Fruit fly (Drosophila melanogaster) whole organism, embryonic: ENCODE data around the gene LManV.

Experiments used
- ATbp ChIP-seq: fragments of 200-800 bp; sonication (Bioruptor generic); optimal IDR thresholded peaks from 2 replicates; lab custom pipeline; 2017; ENCODE audit warnings: missing biosample characterization, mild to moderate bottlenecking, missing genetic modification characterization, missing genetic modification reagents
- Ada2b ChIP-seq: fragments of 200-800 bp; sonication (Bioruptor generic); IDR thresholded peaks from 2 replicates; pipeline ENCODE4 v1.3.6; 2022; ENCODE audit warnings: missing biosample characterization, missing genetic modification characterization
- Aef1 ChIP-seq: fragments of 200-800 bp; sonication (Bioruptor generic); IDR thresholded peaks from 3 replicates; pipeline ENCODE4 v1.3.6; 2022; ENCODE audit warnings: missing biosample characterization, missing genetic modification characterization
- Atf-2 ChIP-seq: fragments of 200-800 bp; sonication (Bioruptor generic); optimal IDR thresholded peaks from 2 replicates; lab custom pipeline; 2016; ENCODE audit warnings: missing biosample characterization, missing genetic modification characterization
- Bteb2 ChIP-seq: fragments of 200-800 bp; sonication (Bioruptor generic); optimal IDR thresholded peaks from 2 replicates; lab custom pipeline; 2016; ENCODE audit warnings: missing biosample characterization, missing genetic modification characterization
- CG10147 ChIP-seq: fragments of 200-800 bp; sonication (Bioruptor generic); optimal IDR thresholded peaks from 2 replicates; lab custom pipeline; 2019; ENCODE audit warnings: missing biosample characterization, mild to moderate bottlenecking, missing genetic modification characterization, moderate library complexity
- CG11247 ChIP-seq: fragments of 200-800 bp; sonication (Bioruptor generic); IDR thresholded peaks from 2 replicates; pipeline ENCODE4 v1.3.6; 2022; ENCODE audit warnings: missing biosample characterization, missing genetic modification characterization
- CG12299 ChIP-seq: fragments of 200-800 bp; sonication (Bioruptor generic); optimal IDR thresholded peaks from 2 replicates; lab custom pipeline; 2018; ENCODE audit warnings: missing biosample characterization, mild to moderate bottlenecking, missing genetic modification characterization
- CG15269 ChIP-seq: fragments of 200-800 bp; sonication (Bioruptor generic); optimal IDR thresholded peaks from 2 replicates; lab custom pipeline; 2018; ENCODE audit warnings: missing biosample characterization, mild to moderate bottlenecking, missing genetic modification characterization, moderate library complexity
- CG1647 ChIP-seq: fragments of 200-800 bp; sonication (Bioruptor generic); optimal IDR thresholded peaks from 3 replicates; lab custom pipeline; 2016; ENCODE audit warnings: missing biosample characterization, missing genetic modification characterization
- CG17829 ChIP-seq: fragments of 200-800 bp; optimal IDR thresholded peaks from 2 replicates; lab custom pipeline; 2019; ENCODE audit warnings: missing biosample characterization, mild to moderate bottlenecking, missing genetic modification characterization, moderate library complexity
- CG18599 ChIP-seq: fragments of 200-800 bp; sonication (Bioruptor generic); optimal IDR thresholded peaks from 3 replicates; lab custom pipeline; 2017; ENCODE audit warnings: missing biosample characterization, missing genetic modification characterization, mild to moderate bottlenecking, moderate library complexity, missing genetic modification reagents
- CG18764 ChIP-seq: fragments of 200-800 bp; sonication (Bioruptor generic); optimal IDR thresholded peaks from 3 replicates; lab custom pipeline; 2016; ENCODE audit warnings: missing biosample characterization, missing genetic modification characterization
- CG2199 ChIP-seq: fragments of 200-800 bp; sonication (Bioruptor generic); IDR thresholded peaks from 3 replicates; pipeline ENCODE4 v1.3.6; 2022; ENCODE audit warnings: missing biosample characterization, missing genetic modification characterization
- CG2712 ChIP-seq: fragments of 200-800 bp; optimal IDR thresholded peaks from 3 replicates; lab custom pipeline; 2019; ENCODE audit warnings: missing biosample characterization, mild to moderate bottlenecking, missing genetic modification characterization, moderate library complexity
- CG2875 ChIP-seq: fragments of 200-800 bp; sonication (Bioruptor generic); optimal IDR thresholded peaks from 2 replicates; lab custom pipeline; 2017; ENCODE audit warnings: missing biosample characterization, mild to moderate bottlenecking, missing genetic modification characterization, missing genetic modification reagents
- CG4328 ChIP-seq: fragments of 200-800 bp; sonication (Bioruptor generic); optimal IDR thresholded peaks from 3 replicates; lab custom pipeline; 2017; ENCODE audit warnings: missing biosample characterization, missing genetic modification reagents, missing genetic modification characterization
- CG4424 ChIP-seq: fragments of 200-800 bp; sonication (Bioruptor generic); optimal IDR thresholded peaks from 3 replicates; lab custom pipeline; 2016; ENCODE audit warnings: missing biosample characterization, missing genetic modification characterization
- CG4820 ChIP-seq: fragments of 200-800 bp; sonication (Bioruptor generic); optimal IDR thresholded peaks from 3 replicates; lab custom pipeline; 2016; ENCODE audit warnings: missing biosample characterization, missing genetic modification characterization
- CG6765 ChIP-seq: fragments of 200-800 bp; sonication (Bioruptor generic); optimal IDR thresholded peaks from 3 replicates; lab custom pipeline; 2017; ENCODE audit warnings: missing biosample characterization, mild to moderate bottlenecking, missing genetic modification characterization
- CG8765 ChIP-seq: fragments of 200-800 bp; sonication (Bioruptor generic); IDR thresholded peaks from 2 replicates; pipeline ENCODE4 v1.3.6; 2022; ENCODE audit warnings: missing biosample characterization, missing genetic modification characterization
- CG9215 ChIP-seq: fragments of 200-800 bp; sonication (Bioruptor generic); IDR thresholded peaks from 2 replicates; pipeline ENCODE4 v1.3.6; 2022; ENCODE audit warnings: missing biosample characterization, missing genetic modification characterization
- Camta ChIP-seq: fragments of 200-800 bp; sonication (Bioruptor generic); optimal IDR thresholded peaks from 2 replicates; lab custom pipeline; 2016; ENCODE audit warnings: missing biosample characterization, missing genetic modification characterization
- Fer3 ChIP-seq: fragments of 200-800 bp; sonication (Bioruptor generic); optimal IDR thresholded peaks from 2 replicates; lab custom pipeline; 2018; ENCODE audit warnings: missing biosample characterization, mild to moderate bottlenecking, missing genetic modification characterization, moderate library complexity
- Hand ChIP-seq: fragments of 200-800 bp; sonication (Bioruptor generic); optimal IDR thresholded peaks from 2 replicates; lab custom pipeline; 2017; ENCODE audit warnings: mild to moderate bottlenecking, missing biosample characterization, missing genetic modification reagents, missing genetic modification characterization
- Hmr ChIP-seq: fragments of 200-800 bp; sonication (Bioruptor generic); optimal IDR thresholded peaks from 3 replicates; lab custom pipeline; 2017; ENCODE audit warnings: mild to moderate bottlenecking, missing biosample characterization, missing genetic modification reagents, missing genetic modification characterization
- Mrtf ChIP-seq: fragments of 200-800 bp; sonication (Bioruptor generic); IDR thresholded peaks from 3 replicates; pipeline ENCODE4 v1.3.6; 2022; ENCODE audit warnings: missing biosample characterization, missing genetic modification characterization
- Myb ChIP-seq: fragments of 200-800 bp; sonication (Bioruptor generic); optimal IDR thresholded peaks from 2 replicates; lab custom pipeline; 2016; ENCODE audit warnings: missing biosample characterization, missing genetic modification characterization
- NC2β ChIP-seq: fragments of 200-800 bp; sonication (Bioruptor generic); optimal IDR thresholded peaks from 2 replicates; lab custom pipeline; 2016; ENCODE audit warnings: missing biosample characterization, missing genetic modification characterization
- Nf-YC ChIP-seq: fragments of 200-800 bp; optimal IDR thresholded peaks from 3 replicates; lab custom pipeline; 2019; ENCODE audit warnings: missing biosample characterization, mild to moderate bottlenecking, missing genetic modification characterization, moderate library complexity
- Oli ChIP-seq: fragments of 200-800 bp; sonication (Bioruptor generic); optimal IDR thresholded peaks from 2 replicates; lab custom pipeline; 2018; ENCODE audit warnings: missing biosample characterization, mild to moderate bottlenecking, missing genetic modification characterization, moderate library complexity
- Side ChIP-seq: fragments of 200-800 bp; sonication (Bioruptor generic); optimal IDR thresholded peaks from 2 replicates; lab custom pipeline; 2016; ENCODE audit warnings: missing biosample characterization, missing genetic modification characterization
- Usf ChIP-seq: fragments of 200-800 bp; sonication (Bioruptor generic); optimal IDR thresholded peaks from 2 replicates; lab custom pipeline; 2017; ENCODE audit warnings: missing genotype, missing biosample characterization, missing genetic modification characterization
- bbx ChIP-seq: fragments of 200-800 bp; sonication (Bioruptor generic); IDR thresholded peaks from 2 replicates; pipeline ENCODE4 v1.3.6; 2022; ENCODE audit warnings: missing biosample characterization, missing genetic modification characterization; ENCODE audit not compliant: partially characterized antibody
- cato ChIP-seq: fragments of 200-800 bp; sonication (Bioruptor generic); optimal IDR thresholded peaks from 2 replicates; lab custom pipeline; 2016; ENCODE audit warnings: missing biosample characterization, missing genetic modification characterization, borderline replicate concordance
- chn ChIP-seq: fragments of 200-800 bp; sonication (Bioruptor generic); optimal IDR thresholded peaks from 2 replicates; lab custom pipeline; 2016; ENCODE audit warnings: missing biosample characterization, missing genetic modification characterization
- dimm ChIP-seq: fragments of 200-800 bp; sonication (Bioruptor generic); IDR thresholded peaks from 2 replicates; pipeline ENCODE4 v1.3.6; 2022; ENCODE audit warnings: missing biosample characterization, missing genetic modification characterization
- dm ChIP-seq: fragments of 200-800 bp; sonication (Bioruptor generic); optimal IDR thresholded peaks from 3 replicates; lab custom pipeline; 2016; ENCODE audit warnings: missing biosample characterization, missing genetic modification characterization
- kay ChIP-seq: fragments of 200-800 bp; sonication (Bioruptor generic); optimal IDR thresholded peaks from 2 replicates; lab custom pipeline; 2016; ENCODE audit warnings: missing biosample characterization, missing genetic modification characterization
- pan ChIP-seq, 4 experiments: fragments of >200 bp in 3 of 4; fragments of 200-800 bp in 1 of 4; sonication (Bioruptor generic) in 1 of 4; optimal IDR thresholded peaks in 3 of 4; IDR thresholded peaks in 1 of 4; 2 replicates each; pipeline versions ENCODE4 v1.3.6 to Lab custom; 2017 to 2022; ENCODE audit warnings: missing biosample characterization in 2 of 4, missing genetic modification characterization in 2 of 4, mixed read lengths in 1 of 4
- psq ChIP-seq: fragments of 200-800 bp; sonication (Bioruptor generic); optimal IDR thresholded peaks from 2 replicates; lab custom pipeline; 2017; ENCODE audit warnings: missing biosample characterization, missing genetic modification characterization
- row ChIP-seq: fragments of 200-800 bp; sonication (Bioruptor generic); IDR thresholded peaks from 3 replicates; pipeline ENCODE4 v1.3.6; 2022; ENCODE audit warnings: missing biosample characterization, missing genetic modification characterization
- salm ChIP-seq: fragments of 200-800 bp; sonication (Bioruptor generic); optimal IDR thresholded peaks from 2 replicates; lab custom pipeline; 2018; ENCODE audit warnings: missing biosample characterization, mild to moderate bottlenecking, missing genetic modification characterization
- schlank ChIP-seq: fragments of 200-800 bp; sonication (Bioruptor generic); optimal IDR thresholded peaks from 2 replicates; lab custom pipeline; 2018; ENCODE audit warnings: missing biosample characterization, mild to moderate bottlenecking, missing genetic modification characterization
- tll ChIP-seq, 2 experiments: fragments of 200-800 bp in 1 of 2; fragments of >200 bp in 1 of 2; sonication (Bioruptor generic) in 1 of 2; optimal IDR thresholded peaks; 2 replicates each; lab custom pipeline; 2017 to 2019; ENCODE audit warnings: missing biosample characterization in 2 of 2, missing genetic modification characterization in 2 of 2, mild to moderate bottlenecking in 1 of 2, moderate library complexity in 1 of 2
- trem ChIP-seq: fragments of 200-800 bp; optimal IDR thresholded peaks from 3 replicates; lab custom pipeline; 2019; ENCODE audit warnings: missing biosample characterization, mild to moderate bottlenecking, missing genetic modification characterization, moderate library complexity
- vvl ChIP-seq: fragments of 200-800 bp; sonication (Bioruptor generic); IDR thresholded peaks from 2 replicates; pipeline ENCODE4 v1.3.6; 2022; ENCODE audit warnings: missing biosample characterization, missing genetic modification characterization
- wdn ChIP-seq: fragments of 200-800 bp; sonication (Bioruptor generic); IDR thresholded peaks from 2 replicates; pipeline ENCODE4 v1.3.6; 2022; ENCODE audit warnings: missing biosample characterization, missing genetic modification characterization

The LManV gene

DNA sequence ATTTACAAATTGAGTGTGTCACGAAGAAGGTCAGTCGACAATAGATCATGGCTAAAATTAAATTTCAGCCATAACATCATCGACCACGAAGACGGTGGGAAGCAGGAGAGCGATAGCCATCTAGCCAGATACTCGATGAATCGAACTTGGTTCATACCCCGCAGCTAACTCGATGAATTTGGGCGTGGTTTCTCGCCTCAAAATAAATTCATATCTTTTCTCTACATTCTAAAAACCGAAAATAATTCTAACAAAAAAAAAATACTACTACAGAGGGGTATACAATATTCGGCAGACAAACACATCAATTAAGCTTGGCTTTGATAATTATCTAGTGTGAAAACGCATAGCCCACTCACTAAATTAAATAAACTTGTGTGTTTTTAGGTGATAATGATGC is 43.4 kb downstream of the LManV start (continued):
- TF ChIP-seq dimm (GFP tag; lab: Robert Waterston, UW) (no peak), Hmr (GFP tag; lab: Kevin White, UChicago) (peak; percentile 27), CG9215 (GFP tag; lab: Robert Waterston, UW) (no peak), kay (GFP tag; lab: Kevin White, UChicago) (no peak), CG18599 (GFP tag; lab: Kevin White, UChicago) (no peak), NC2β (GFP tag; lab: Kevin White, UChicago) (no peak), CG4820 (GFP tag; lab: Kevin White, UChicago) (no peak), pan (optimal IDR thresholded peaks at IDR 0.05; lab: Kevin White, UChicago) (no peak), pan (GFP tag; optimal IDR thresholded peaks at IDR 0.05 in 1 of 2, IDR thresholded peaks at IDR 0.05 in 1 of 2) (peak in 1 of 2 experiments; percentile 66), bbx (no peak), Bteb2 (GFP tag; lab: Kevin White, UChicago) (no peak), trem (tag; lab: Kevin White, UChicago) (no peak), Nf-YC (tag; lab: Kevin White, UChicago) (no peak), schlank (tag; lab: Kevin White, UChicago) (no peak), Side (GFP tag; lab: Kevin White, UChicago) (no peak), CG4328 (GFP tag; lab: Kevin White, UChicago) (no peak), CG4424 (GFP tag; lab: Kevin White, UChicago) (no peak), row (GFP tag; lab: Robert Waterston, UW) (peak; percentile 70), Atf-2 (GFP tag; lab: Kevin White, UChicago) (no peak), Myb (GFP tag; lab: Kevin White, UChicago) (no peak), Camta (peak; percentile 24), CG18764 (GFP tag; lab: Kevin White, UChicago) (no peak), Usf (GFP tag; lab: Kevin White, UChicago) (no peak), Hand (GFP tag; lab: Kevin White, UChicago) (no peak), Aef1 (GFP tag; lab: Robert Waterston, UW) (peak; percentile 52; the same call in 1 of the 3 replicates), chn (GFP tag; lab: Kevin White, UChicago) (no peak), CG2875 (no peak), Fer3 (tag; lab: Kevin White, UChicago) (no peak), wdn (GFP tag; lab: Robert Waterston, UW) (no peak), CG11247 (GFP tag; lab: Robert Waterston, UW) (no peak), cato (no peak), CG15269 (peak; percentile 29), CG12299 (tag; lab: Kevin White, UChicago) (no peak), CG10147 (GFP tag; lab: Kevin White, UChicago) (no peak), CG6765 (GFP tag; lab: Kevin White, UChicago) (no peak), CG17829 (no peak), CG1647 (no peak), CG2199 (GFP tag; lab: Robert Waterston, UW) (no peak), CG2712 (tag; lab: Kevin White, UChicago) (peak; percentile 5), psq (GFP tag; lab: Kevin White, UChicago) (no peak), CG8765 (GFP tag; lab: Robert Waterston, UW) (no peak), vvl (GFP tag; lab: Robert Waterston, UW) (peak; percentile 77), ATbp (GFP tag; lab: Kevin White, UChicago) (no peak), salm (no peak), Ada2b (peak; percentile 48; the same call in 1 of the 2 replicates), Oli (tag; lab: Kevin White, UChicago) (peak; percentile 52), dm (GFP tag; lab: Kevin White, UChicago) (no peak), tll (GFP tag; optimal IDR thresholded peaks at IDR 0.05; lab: Kevin White, UChicago) (no peak), Mrtf (GFP tag; lab: Robert Waterston, UW) (no peak)
